Fruit fly (Drosophila melanogaster) whole organism, embryonic: ENCODE results near the gene CG31804.

Experiments used
- CG10274 ChIP-seq: fragments of 200-800 bp; sonication (Bioruptor generic); optimal IDR thresholded peaks from 3 replicates; lab custom pipeline; 2017; ENCODE audit warnings: missing biosample characterization, mild to moderate bottlenecking, missing genetic modification characterization
- CG10543 ChIP-seq: fragments of 200-800 bp; sonication (Bioruptor generic); optimal IDR thresholded peaks from 3 replicates; lab custom pipeline; 2017; ENCODE audit warnings: missing biosample characterization, mild to moderate bottlenecking, missing genetic modification characterization, moderate library complexity
- CG10565 ChIP-seq: fragments of 200-800 bp; sonication (Bioruptor generic); optimal IDR thresholded peaks from 3 replicates; lab custom pipeline; 2016; ENCODE audit warnings: missing biosample characterization, mild to moderate bottlenecking, missing genetic modification characterization
- CG10959 ChIP-seq: fragments of 200-800 bp; sonication (Bioruptor generic); IDR thresholded peaks from 2 replicates; pipeline ENCODE4 v1.3.6; 2022; ENCODE audit warnings: missing biosample characterization, missing genetic modification characterization
- CG11085 ChIP-seq: fragments of 200-800 bp; sonication (Bioruptor generic); IDR thresholded peaks from 2 replicates; pipeline ENCODE4 v1.3.6; 2022; ENCODE audit warnings: missing biosample characterization, missing genetic modification characterization
- CG12391 ChIP-seq: fragments of 200-800 bp; sonication (Bioruptor generic); optimal IDR thresholded peaks from 3 replicates; lab custom pipeline; 2018; ENCODE audit warnings: missing biosample characterization, mild to moderate bottlenecking, missing genetic modification characterization, moderate library complexity
- CG12769 ChIP-seq: fragments of 200-800 bp; sonication (Bioruptor generic); optimal IDR thresholded peaks from 2 replicates; lab custom pipeline; 2019; ENCODE audit warnings: missing biosample characterization, mild to moderate bottlenecking, missing genetic modification characterization, moderate library complexity
- CG14014 ChIP-seq: fragments of 200-800 bp; sonication (Bioruptor generic); IDR thresholded peaks from 2 replicates; pipeline ENCODE4 v1.3.6; 2022; ENCODE audit warnings: missing biosample characterization, missing genetic modification characterization
- CG14050 ChIP-seq: fragments of 200-800 bp; sonication (Bioruptor generic); IDR thresholded peaks from 3 replicates; pipeline ENCODE4 v1.3.6; 2022; ENCODE audit warnings: missing biosample characterization, missing genetic modification characterization
- CG14710 ChIP-seq: fragments of 200-800 bp; sonication (Bioruptor generic); optimal IDR thresholded peaks from 3 replicates; lab custom pipeline; 2019; ENCODE audit warnings: missing biosample characterization, mild to moderate bottlenecking, missing genetic modification characterization, moderate library complexity
- CG15011 ChIP-seq: fragments of 200-800 bp; sonication (Bioruptor generic); optimal IDR thresholded peaks from 3 replicates; lab custom pipeline; 2018; ENCODE audit warnings: missing biosample characterization, mild to moderate bottlenecking, missing genetic modification characterization
- CG15696 ChIP-seq: fragments of 200-800 bp; sonication (Bioruptor generic); optimal IDR thresholded peaks from 2 replicates; lab custom pipeline; 2019; ENCODE audit warnings: missing biosample characterization, mild to moderate bottlenecking, missing genetic modification characterization, moderate library complexity
- CG17359 ChIP-seq: fragments of 200-800 bp; sonication (Bioruptor generic); optimal IDR thresholded peaks from 3 replicates; lab custom pipeline; 2018; ENCODE audit warnings: missing biosample characterization, mild to moderate bottlenecking, missing genetic modification characterization, moderate library complexity
- CG17385 ChIP-seq: fragments of 200-800 bp; sonication (Bioruptor generic); optimal IDR thresholded peaks from 3 replicates; lab custom pipeline; 2018; ENCODE audit warnings: missing biosample characterization, mild to moderate bottlenecking, missing genetic modification characterization
- CG18619 ChIP-seq: fragments of 200-800 bp; sonication (Bioruptor generic); optimal IDR thresholded peaks from 3 replicates; lab custom pipeline; 2017; ENCODE audit warnings: missing biosample characterization, mild to moderate bottlenecking, missing genetic modification characterization
- CG30431 ChIP-seq: fragments of 200-800 bp; sonication (Bioruptor generic); optimal IDR thresholded peaks from 2 replicates; lab custom pipeline; 2017; ENCODE audit warnings: missing biosample characterization, missing genetic modification characterization
- CG32772 ChIP-seq: fragments of 200-800 bp; sonication (Bioruptor generic); IDR thresholded peaks from 2 replicates; pipeline ENCODE4 v1.3.6; 2022; ENCODE audit warnings: missing biosample characterization, missing genetic modification characterization
- CG3281 ChIP-seq: fragments of 200-800 bp; sonication (Bioruptor generic); optimal IDR thresholded peaks from 3 replicates; lab custom pipeline; 2017; ENCODE audit warnings: missing biosample characterization, mild to moderate bottlenecking, missing genetic modification characterization
- CG7987 ChIP-seq: fragments of 200-800 bp; sonication (Bioruptor generic); optimal IDR thresholded peaks from 2 replicates; lab custom pipeline; 2018; ENCODE audit warnings: missing biosample characterization, mild to moderate bottlenecking, missing genetic modification characterization, moderate library complexity
- Dip3 ChIP-seq: fragments of 200-800 bp; sonication (Bioruptor generic); optimal IDR thresholded peaks from 3 replicates; lab custom pipeline; 2016; ENCODE audit warnings: missing biosample characterization, missing genetic modification characterization
- Doc2 ChIP-seq: fragments of 200-800 bp; sonication (Bioruptor generic); IDR thresholded peaks from 2 replicates; pipeline ENCODE4 v1.3.6; 2022; ENCODE audit warnings: missing biosample characterization, missing genetic modification characterization
- Drgx ChIP-seq: fragments of 200-800 bp; sonication (Bioruptor generic); IDR thresholded peaks from 2 replicates; pipeline ENCODE4 v1.3.6; 2022; ENCODE audit warnings: missing biosample characterization, missing genetic modification characterization
- HLHmδ ChIP-seq: fragments of 200-800 bp; sonication (Bioruptor generic); optimal IDR thresholded peaks from 2 replicates; lab custom pipeline; 2018; ENCODE audit warnings: missing biosample characterization, mild to moderate bottlenecking, missing genetic modification characterization, moderate library complexity
- HmgZ ChIP-seq: fragments of 200-800 bp; sonication (Bioruptor generic); optimal IDR thresholded peaks from 2 replicates; lab custom pipeline; 2018; ENCODE audit warnings: missing biosample characterization, mild to moderate bottlenecking, missing genetic modification characterization
- Hr51 ChIP-seq, 2 experiments: fragments of 200-800 bp; sonication (Bioruptor generic); optimal IDR thresholded peaks; 2 replicates in 1 of 2; 3 replicates in 1 of 2; lab custom pipeline; 2016 to 2018; ENCODE audit warnings: missing biosample characterization in 2 of 2, missing genetic modification characterization in 2 of 2, mild to moderate bottlenecking in 1 of 2, moderate library complexity in 1 of 2
- Optix ChIP-seq: fragments of 200-800 bp; sonication (Bioruptor generic); IDR thresholded peaks from 3 replicates; pipeline ENCODE4 v1.3.6; 2022; ENCODE audit warnings: missing biosample characterization, missing genetic modification characterization
- YL-1 ChIP-seq: fragments of 200-800 bp; sonication (Bioruptor generic); optimal IDR thresholded peaks from 3 replicates; lab custom pipeline; 2017; ENCODE audit warnings: missing biosample characterization, mild to moderate bottlenecking, missing genetic modification characterization
- al ChIP-seq: fragments of 200-800 bp; sonication (Bioruptor generic); IDR thresholded peaks from 2 replicates; pipeline ENCODE4 v1.3.6; 2022; ENCODE audit warnings: missing biosample characterization, missing genetic modification characterization
- ash1 ChIP-seq: fragments of 200-800 bp; sonication (Bioruptor generic); optimal IDR thresholded peaks from 2 replicates; lab custom pipeline; 2018; ENCODE audit warnings: missing biosample characterization, mild to moderate bottlenecking, missing genetic modification characterization
- bab2 ChIP-seq: fragments of 200-800 bp; sonication (Bioruptor generic); optimal IDR thresholded peaks from 2 replicates; lab custom pipeline; 2016; ENCODE audit warnings: missing biosample characterization, missing genetic modification characterization
- caup ChIP-seq: fragments of 200-800 bp; sonication (Bioruptor generic); optimal IDR thresholded peaks from 3 replicates; lab custom pipeline; 2017; ENCODE audit warnings: missing biosample characterization, mild to moderate bottlenecking, missing genetic modification characterization, moderate library complexity; ENCODE audit not compliant: severe bottlenecking
- chif ChIP-seq, 2 experiments: fragments of 200-800 bp; sonication (Bioruptor generic); optimal IDR thresholded peaks; 3 replicates each; lab custom pipeline; 2016; ENCODE audit warnings: missing biosample characterization in 2 of 2, missing genetic modification characterization in 2 of 2
- dpn ChIP-seq, 2 experiments: fragments of 200-800 bp; sonication (Bioruptor generic); optimal IDR thresholded peaks; 3 replicates each; lab custom pipeline; 2016; ENCODE audit warnings: missing biosample characterization in 2 of 2, missing genetic modification characterization in 2 of 2
- gt ChIP-seq: fragments of 200-800 bp; sonication (Bioruptor generic); IDR thresholded peaks from 2 replicates; pipeline ENCODE4 v1.3.6; 2022; ENCODE audit warnings: missing biosample characterization, missing genetic modification characterization
- h ChIP-seq: fragments of >200 bp; optimal IDR thresholded peaks from 2 replicates; lab custom pipeline; 2017
- her ChIP-seq: fragments of 200-800 bp; sonication (Bioruptor generic); optimal IDR thresholded peaks from 2 replicates; lab custom pipeline; 2016; ENCODE audit warnings: missing biosample characterization, missing genetic modification characterization
- hkb ChIP-seq, 2 experiments: fragments of 200-800 bp in 1 of 2; fragments of >200 bp in 1 of 2; sonication (Bioruptor generic) in 1 of 2; IDR thresholded peaks in 1 of 2; optimal IDR thresholded peaks in 1 of 2; 2 replicates each; pipeline versions ENCODE4 v1.3.6 to Lab custom; 2017 to 2022; ENCODE audit warnings: missing biosample characterization in 1 of 2, missing genetic modification characterization in 1 of 2
- kah ChIP-seq: fragments of 200-800 bp; sonication (Bioruptor generic); optimal IDR thresholded peaks from 2 replicates; lab custom pipeline; 2018; ENCODE audit warnings: missing biosample characterization, mild to moderate bottlenecking, missing genetic modification characterization
- lmd ChIP-seq: fragments of 200-800 bp; sonication (Bioruptor generic); IDR thresholded peaks from 2 replicates; pipeline ENCODE4 v1.3.6; 2022; ENCODE audit warnings: missing biosample characterization, missing genetic modification characterization
- lola ChIP-seq, 3 experiments: fragments of >200 bp in 2 of 3; fragments of 200-800 bp in 1 of 3; sonication (Bioruptor generic) in 1 of 3; optimal IDR thresholded peaks; 2 replicates each; lab custom pipeline; 2017 to 2019; ENCODE audit warnings: missing biosample characterization in 3 of 3, missing genetic modification characterization in 3 of 3, mild to moderate bottlenecking in 1 of 3, moderate library complexity in 1 of 3
- nerfin-1 ChIP-seq: fragments of 200-800 bp; sonication (Bioruptor generic); optimal IDR thresholded peaks from 3 replicates; lab custom pipeline; 2019; ENCODE audit warnings: missing biosample characterization, mild to moderate bottlenecking, missing genetic modification characterization, moderate library complexity
- otp ChIP-seq: fragments of 200-800 bp; sonication (Bioruptor generic); IDR thresholded peaks from 3 replicates; pipeline ENCODE4, ENCODE4 v1.3.6; 2022; ENCODE audit warnings: missing biosample characterization, missing genetic modification characterization
- pb ChIP-seq: fragments of 200-800 bp; sonication (Bioruptor generic); optimal IDR thresholded peaks from 3 replicates; lab custom pipeline; 2016; ENCODE audit warnings: missing biosample characterization, missing genetic modification characterization
- sens-2 ChIP-seq: fragments of 200-800 bp; sonication (Bioruptor generic); IDR thresholded peaks from 2 replicates; pipeline ENCODE4 v1.3.6; 2022; ENCODE audit warnings: missing biosample characterization, missing genetic modification characterization
- slbo ChIP-seq: fragments of 200-800 bp; sonication (Bioruptor generic); IDR thresholded peaks from 2 replicates; pipeline ENCODE4 v1.3.6; 2022; ENCODE audit warnings: missing biosample characterization, missing genetic modification characterization
- slp2 ChIP-seq: fragments of 200-800 bp; sonication (Bioruptor generic); optimal IDR thresholded peaks from 2 replicates; lab custom pipeline; 2016; ENCODE audit warnings: missing biosample characterization, missing genetic modification characterization
- toy ChIP-seq: fragments of 200-800 bp; sonication (Bioruptor generic); IDR thresholded peaks from 2 replicates; pipeline ENCODE4 v1.3.6; 2022; ENCODE audit warnings: missing biosample characterization, missing genetic modification characterization
- twi ChIP-seq: fragments of 200-800 bp; optimal IDR thresholded peaks from 2 replicates; lab custom pipeline; 2019; ENCODE audit warnings: missing biosample characterization, mild to moderate bottlenecking, missing genetic modification characterization, moderate library complexity
- unc-4 ChIP-seq: fragments of 200-800 bp; sonication (Bioruptor generic); IDR thresholded peaks from 2 replicates; pipeline ENCODE4 v1.3.6; 2022; ENCODE audit warnings: missing biosample characterization, missing genetic modification characterization; ENCODE audit not compliant: partially characterized antibody
- zfh2 ChIP-seq: fragments of 200-800 bp; sonication (Bioruptor generic); optimal IDR thresholded peaks from 2 replicates; lab custom pipeline; 2016; ENCODE audit warnings: missing biosample characterization, missing genetic modification characterization

CG31804 gene

dm6 chr2L:17387735-17388367, 24.6 kb downstream of the CG31804 start (continued):
- TF ChIP-seq sens-2 (GFP tag; lab: Robert Waterston, UW), result no peak
- TF ChIP-seq ash1 (GFP tag; lab: Kevin White, UChicago), result no peak
- TF ChIP-seq CG12769 (tag; lab: Kevin White, UChicago), result peak; percentile 54
- TF ChIP-seq CG18619 (GFP tag; lab: Kevin White, UChicago), result peak; percentile 24
- TF ChIP-seq unc-4 (GFP tag; lab: Robert Waterston, UW), result no peak
- no peak for TF ChIP-seq HLHmδ
- no peak for TF ChIP-seq chif (GFP tag; optimal IDR thresholded peaks at IDR 0.05; lab: Kevin White, UChicago)
- no peak for TF ChIP-seq bab2 (GFP tag; lab: Kevin White, UChicago)
- TF ChIP-seq h (lab: Kevin White, UChicago), result no peak
- no peak for TF ChIP-seq CG30431 (GFP tag; lab: Kevin White, UChicago)
- TF ChIP-seq lmd, result no peak
- TF ChIP-seq YL-1, result no peak
- no peak for TF ChIP-seq CG10565
- TF ChIP-seq her, result no peak
- no peak for TF ChIP-seq CG14050
- no peak for TF ChIP-seq CG10274 (GFP tag; lab: Kevin White, UChicago)
- no peak for TF ChIP-seq twi (tag; lab: Kevin White, UChicago)
- no peak for TF ChIP-seq Optix
- TF ChIP-seq CG32772, result no peak
- TF ChIP-seq toy (GFP tag; lab: Robert Waterston, UW), result no peak
- TF ChIP-seq nerfin-1, result no peak
- no peak for TF ChIP-seq CG15696 (tag; lab: Kevin White, UChicago)
- no peak for TF ChIP-seq slp2 (GFP tag; lab: Kevin White, UChicago)
- TF ChIP-seq slbo (GFP tag; lab: Robert Waterston, UW), result no peak
- no peak for TF ChIP-seq Hr51 (GFP tag; optimal IDR thresholded peaks at IDR 0.05; lab: Kevin White, UChicago)
- no peak for TF ChIP-seq gt
- no peak for TF ChIP-seq CG10959 (GFP tag; lab: Robert Waterston, UW)
- TF ChIP-seq dpn (GFP tag; optimal IDR thresholded peaks at IDR 0.05; lab: Kevin White, UChicago), result peak in 1 of 2 experiments; percentile 12
- TF ChIP-seq Dip3 (GFP tag; lab: Kevin White, UChicago), result no peak
- peak; percentile 64 for TF ChIP-seq caup (GFP tag; lab: Kevin White, UChicago)
- no peak for TF ChIP-seq CG11085
- TF ChIP-seq CG14014 (GFP tag; lab: Robert Waterston, UW), result no peak
- TF ChIP-seq CG12391 (tag; lab: Kevin White, UChicago), result no peak
- TF ChIP-seq kah (GFP tag; lab: Kevin White, UChicago), result no peak
- TF ChIP-seq HmgZ (tag; lab: Kevin White, UChicago), result no peak
- TF ChIP-seq CG14710, result no peak
- no peak for TF ChIP-seq pb
- peak; percentile 20 for TF ChIP-seq CG17359 (tag; lab: Kevin White, UChicago)
- TF ChIP-seq al, result no peak
- no peak for TF ChIP-seq otp (GFP tag; lab: Robert Waterston, UW)
- peak; percentile 58 for TF ChIP-seq CG3281 (GFP tag; lab: Kevin White, UChicago)
- TF ChIP-seq Doc2 (GFP tag; lab: Robert Waterston, UW), result no peak
- TF ChIP-seq Drgx, result no peak
- TF ChIP-seq hkb (optimal IDR thresholded peaks at IDR 0.05; lab: Kevin White, UChicago), result no peak
- TF ChIP-seq hkb (GFP tag; IDR thresholded peaks at IDR 0.05; lab: Robert Waterston, UW), result 0 out of 2 replicates have a peak, but pooled peaks have one; percentile 19
- peak; percentile 67 for TF ChIP-seq CG10543 (GFP tag; lab: Kevin White, UChicago)
- TF ChIP-seq CG15011 (GFP tag; lab: Kevin White, UChicago), result no peak
- no peak for TF ChIP-seq CG7987 (GFP tag; lab: Kevin White, UChicago)
- no peak for TF ChIP-seq lola (GFP tag; optimal IDR thresholded peaks at IDR 0.05; lab: Kevin White, UChicago)
- TF ChIP-seq zfh2, result no peak
- peak; percentile 5 for TF ChIP-seq CG17385 (GFP tag; lab: Kevin White, UChicago)
